Comparison of ENCODE assay signal across 2 fruit fly cellular contexts in genomic region chr2L:897124-897523, dm6.
TF ChIP-seq lines count a peak whose summit lies in the region.

No protein-coding gene starts in this region.

- TF ChIP-seq CTCF in whole organism, embryonic (GFP tag; optimal IDR thresholded peaks at IDR 0.05; lab: Kevin White, UChicago): no peak

TF ChIP-seq in whole organism, embryonic, 481 proteins besides CTCF, POLR2A, EP300 and RAD21 (continues in another document):
- TF ChIP-seq ind (GFP tag; optimal IDR thresholded peaks at IDR 0.05; lab: Kevin White, UChicago) (peak; percentile 31), CG7786 (GFP tag; optimal IDR thresholded peaks at IDR 0.05; lab: Kevin White, UChicago) (peak; percentile 16), CG17328 (GFP tag; IDR thresholded peaks at IDR 0.05; lab: Robert Waterston, UW) (0 out of 2 replicates have a peak, but pooled peaks have one; percentile 24), CG31441 (GFP tag; IDR thresholded peaks at IDR 0.05; lab: Robert Waterston, UW) (0 out of 2 replicates have a peak, but pooled peaks have one; percentile 13), bab2 (GFP tag; optimal IDR thresholded peaks at IDR 0.05; lab: Kevin White, UChicago) (peak; percentile 19), ewg (GFP tag; optimal IDR thresholded peaks at IDR 0.05; lab: Kevin White, UChicago) (no peak), chinmo (GFP tag; IDR thresholded peaks at IDR 0.05; lab: Robert Waterston, UW; ENCODE audit: partially characterized antibody) (no peak), CG12071 (GFP tag; optimal IDR thresholded peaks at IDR 0.05; lab: Kevin White, UChicago) (peak; percentile 24), CG17568 (GFP tag; optimal IDR thresholded peaks at IDR 0.05; lab: Kevin White, UChicago) (no peak), Drgx (GFP tag; IDR thresholded peaks at IDR 0.05; lab: Robert Waterston, UW) (no peak), CG7745 (tag; optimal IDR thresholded peaks at IDR 0.05; lab: Kevin White, UChicago) (no peak), CG18262 (tag; optimal IDR thresholded peaks at IDR 0.05; lab: Kevin White, UChicago) (no peak), B-H2 (GFP tag; optimal IDR thresholded peaks at IDR 0.05; lab: Kevin White, UChicago) (no peak), insv (GFP tag; optimal IDR thresholded peaks at IDR 0.05; lab: Kevin White, UChicago) (no peak), zfh1 (GFP tag; IDR thresholded peaks at IDR 0.05; lab: Robert Waterston, UW) (peak; percentile 30; the same call in 1 of the 3 replicates), vvl (GFP tag; IDR thresholded peaks at IDR 0.05; lab: Robert Waterston, UW) (0 out of 2 replicates have a peak, but pooled peaks have one; percentile 28), CG15073 (GFP tag; optimal IDR thresholded peaks at IDR 0.05; lab: Kevin White, UChicago) (no peak), Hmr (GFP tag; optimal IDR thresholded peaks at IDR 0.05; lab: Kevin White, UChicago) (peak; percentile 15), Dip3 (GFP tag; optimal IDR thresholded peaks at IDR 0.05; lab: Kevin White, UChicago) (no peak), Ets97D (GFP tag; optimal IDR thresholded peaks at IDR 0.05; lab: Kevin White, UChicago) (no peak), Gug (GFP tag; IDR thresholded peaks at IDR 0.05; lab: Robert Waterston, UW) (no peak), gem (tag; optimal IDR thresholded peaks at IDR 0.05; lab: Kevin White, UChicago) (peak; percentile 41), zf30C (GFP tag; optimal IDR thresholded peaks at IDR 0.05; lab: Kevin White, UChicago) (no peak), Hey (tag; optimal IDR thresholded peaks at IDR 0.05; lab: Kevin White, UChicago) (no peak), Trl (optimal IDR thresholded peaks at IDR 0.05; lab: Kevin White, UChicago) (no peak), Trl (GFP tag; optimal IDR thresholded peaks at IDR 0.05; lab: Kevin White, UChicago) (no peak), Fer1 (GFP tag; optimal IDR thresholded peaks at IDR 0.05; lab: Kevin White, UChicago) (no peak), CG7928 (GFP tag; optimal IDR thresholded peaks at IDR 0.05; lab: Kevin White, UChicago) (no peak), CG18599 (GFP tag; optimal IDR thresholded peaks at IDR 0.05; lab: Kevin White, UChicago) (peak; percentile 44), Sin3A (optimal IDR thresholded peaks at IDR 0.05; lab: Kevin White, UChicago) (no peak), Pdp1 (GFP tag; optimal IDR thresholded peaks at IDR 0.05; lab: Kevin White, UChicago) (no peak), zen (tag; optimal IDR thresholded peaks at IDR 0.05; lab: Kevin White, UChicago) (no peak), CG12155 (GFP tag; optimal IDR thresholded peaks at IDR 0.05; lab: Kevin White, UChicago) (no peak), ro (GFP tag; IDR thresholded peaks at IDR 0.05; lab: Robert Waterston, UW) (no peak), Hr3 (GFP tag; optimal IDR thresholded peaks at IDR 0.05; lab: Kevin White, UChicago) (no peak), Gsc (GFP tag; IDR thresholded peaks at IDR 0.05; lab: Robert Waterston, UW) (no peak), CG2875 (GFP tag; optimal IDR thresholded peaks at IDR 0.05; lab: Kevin White, UChicago) (no peak), ATbp (GFP tag; optimal IDR thresholded peaks at IDR 0.05; lab: Kevin White, UChicago) (peak; percentile 36), MESR4 (GFP tag; optimal IDR thresholded peaks at IDR 0.05; lab: Kevin White, UChicago) (no peak), Hmx (GFP tag; optimal IDR thresholded peaks at IDR 0.05; lab: Kevin White, UChicago) (no peak), CG10274 (GFP tag; optimal IDR thresholded peaks at IDR 0.05; lab: Kevin White, UChicago) (no peak), NfI (GFP tag; optimal IDR thresholded peaks at IDR 0.05; lab: Kevin White, UChicago) (peak; percentile 1), gcm2 (GFP tag; optimal IDR thresholded peaks at IDR 0.05; lab: Kevin White, UChicago) (no peak), CG2889 (GFP tag; IDR thresholded peaks at IDR 0.05; lab: Robert Waterston, UW) (no peak), zfh2 (GFP tag; optimal IDR thresholded peaks at IDR 0.05; lab: Kevin White, UChicago) (peak; percentile 16), CG34376 (GFP tag; optimal IDR thresholded peaks at IDR 0.05; lab: Kevin White, UChicago) (no peak), bsh (GFP tag; optimal IDR thresholded peaks at IDR 0.05; lab: Kevin White, UChicago) (peak in 1 of 2 experiments; percentile 29)

TF ChIP-seq in whole organism, prepupa, 60 proteins besides CTCF, POLR2A, EP300 and RAD21:
- no peak for TF ChIP-seq CG6163 (GFP tag; IDR thresholded peaks at IDR 0.05; lab: Robert Waterston, UW)
- TF ChIP-seq svp (GFP tag; lab: Kevin White, UChicago): peak; percentile 24
